Fruit fly (Drosophila melanogaster) whole organism, embryonic: ENCODE data around the gene CG5665.

ENCODE experiments used
- Awh ChIP-seq: fragments of 200-800 bp; sonication (Bioruptor generic); IDR thresholded peaks from 2 replicates; pipeline ENCODE4, ENCODE4 v1.3.6; 2022; ENCODE audit warnings: missing biosample characterization, missing genetic modification characterization
- C15 ChIP-seq: fragments of 200-800 bp; sonication (Bioruptor generic); IDR thresholded peaks from 3 replicates; pipeline ENCODE4 v1.3.6; 2022; ENCODE audit warnings: missing biosample characterization, missing genetic modification characterization
- CG10431 ChIP-seq: fragments of 200-800 bp; sonication (Bioruptor generic); optimal IDR thresholded peaks from 3 replicates; lab custom pipeline; 2018; ENCODE audit warnings: missing biosample characterization, mild to moderate bottlenecking, missing genetic modification characterization
- CG10462 ChIP-seq: fragments of 200-800 bp; sonication (Bioruptor generic); optimal IDR thresholded peaks from 2 replicates; lab custom pipeline; 2016; ENCODE audit warnings: missing biosample characterization, missing genetic modification characterization
- CG10654 ChIP-seq: fragments of 200-800 bp; sonication (Bioruptor generic); optimal IDR thresholded peaks from 2 replicates; lab custom pipeline; 2016; ENCODE audit warnings: missing biosample characterization, missing genetic modification characterization
- CG11696 ChIP-seq: fragments of 200-800 bp; sonication (Bioruptor generic); IDR thresholded peaks from 2 replicates; pipeline ENCODE4 v1.3.6; 2022; ENCODE audit warnings: missing biosample characterization, missing genetic modification characterization
- CG12104 ChIP-seq: fragments of 200-800 bp; sonication (Bioruptor generic); optimal IDR thresholded peaks from 3 replicates; lab custom pipeline; 2016; ENCODE audit warnings: missing biosample characterization, missing genetic modification characterization
- CG12219 ChIP-seq: fragments of 200-800 bp; sonication (Bioruptor generic); optimal IDR thresholded peaks from 3 replicates; lab custom pipeline; 2018; ENCODE audit warnings: missing biosample characterization, mild to moderate bottlenecking, missing genetic modification characterization
- CG12391 ChIP-seq: fragments of 200-800 bp; sonication (Bioruptor generic); optimal IDR thresholded peaks from 3 replicates; lab custom pipeline; 2018; ENCODE audit warnings: missing biosample characterization, mild to moderate bottlenecking, missing genetic modification characterization, moderate library complexity
- CG15073 ChIP-seq: fragments of 200-800 bp; sonication (Bioruptor generic); optimal IDR thresholded peaks from 2 replicates; lab custom pipeline; 2016; ENCODE audit warnings: missing biosample characterization, missing genetic modification characterization
- CG15514 ChIP-seq: fragments of 200-800 bp; sonication (Bioruptor generic); optimal IDR thresholded peaks from 3 replicates; lab custom pipeline; 2017; ENCODE audit warnings: missing biosample characterization, missing genetic modification characterization, mild to moderate bottlenecking, moderate library complexity, missing genetic modification reagents
- CG1602 ChIP-seq: fragments of 200-800 bp; sonication (Bioruptor generic); optimal IDR thresholded peaks from 3 replicates; lab custom pipeline; 2016; ENCODE audit warnings: missing biosample characterization, missing genetic modification characterization
- CG17361 ChIP-seq: fragments of 200-800 bp; sonication (Bioruptor generic); IDR thresholded peaks from 3 replicates; pipeline ENCODE4 v1.3.6; 2022; ENCODE audit warnings: missing biosample characterization, missing genetic modification characterization
- CG17385 ChIP-seq: fragments of 200-800 bp; sonication (Bioruptor generic); optimal IDR thresholded peaks from 3 replicates; lab custom pipeline; 2018; ENCODE audit warnings: missing biosample characterization, mild to moderate bottlenecking, missing genetic modification characterization
- CG17802 ChIP-seq: fragments of 200-800 bp; sonication (Bioruptor generic); optimal IDR thresholded peaks from 2 replicates; lab custom pipeline; 2018; ENCODE audit warnings: missing biosample characterization, mild to moderate bottlenecking, missing genetic modification characterization, moderate library complexity
- CG18764 ChIP-seq: fragments of 200-800 bp; sonication (Bioruptor generic); optimal IDR thresholded peaks from 3 replicates; lab custom pipeline; 2016; ENCODE audit warnings: missing biosample characterization, missing genetic modification characterization
- CG3995 ChIP-seq: fragments of 200-800 bp; sonication (Bioruptor generic); optimal IDR thresholded peaks from 3 replicates; lab custom pipeline; 2016; ENCODE audit warnings: missing biosample characterization, missing genetic modification characterization
- CG6175 ChIP-seq: fragments of 200-800 bp; sonication (Bioruptor generic); IDR thresholded peaks from 3 replicates; pipeline ENCODE4 v1.3.6; 2022; ENCODE audit warnings: missing biosample characterization, missing genetic modification characterization
- CG6254 ChIP-seq: fragments of 200-800 bp; sonication (Bioruptor generic); optimal IDR thresholded peaks from 3 replicates; lab custom pipeline; 2017; ENCODE audit warnings: mild to moderate bottlenecking, missing biosample characterization, missing genetic modification reagents, missing genetic modification characterization
- CG6854 ChIP-seq: fragments of 200-800 bp; sonication (Bioruptor generic); optimal IDR thresholded peaks from 3 replicates; lab custom pipeline; 2017; ENCODE audit warnings: missing biosample characterization, mild to moderate bottlenecking, missing genetic modification characterization
- CG9609 ChIP-seq: fragments of 200-800 bp; sonication (Bioruptor generic); optimal IDR thresholded peaks from 3 replicates; lab custom pipeline; 2016; ENCODE audit warnings: missing biosample characterization, missing genetic modification characterization
- CG9797 ChIP-seq: fragments of 200-800 bp; sonication (Bioruptor generic); optimal IDR thresholded peaks from 3 replicates; lab custom pipeline; 2018; ENCODE audit warnings: missing biosample characterization, mild to moderate bottlenecking, missing genetic modification characterization
- CG9876 ChIP-seq: fragments of 200-800 bp; sonication (Bioruptor generic); optimal IDR thresholded peaks from 2 replicates; lab custom pipeline; 2016; ENCODE audit warnings: missing biosample characterization, missing genetic modification characterization
- CoRest ChIP-seq: fragments of 200-800 bp; sonication (Bioruptor generic); optimal IDR thresholded peaks from 3 replicates; lab custom pipeline; 2018; ENCODE audit warnings: missing biosample characterization, mild to moderate bottlenecking, missing genetic modification characterization, moderate library complexity
- Doc3 ChIP-seq: fragments of 200-800 bp; sonication (Bioruptor generic); IDR thresholded peaks from 3 replicates; pipeline ENCODE4 v1.3.6; 2022; ENCODE audit warnings: missing biosample characterization, missing genetic modification characterization; ENCODE audit not compliant: partially characterized antibody
- HHEX ChIP-seq: fragments of 200-800 bp; sonication (Bioruptor generic); optimal IDR thresholded peaks from 3 replicates; lab custom pipeline; 2017; ENCODE audit warnings: missing biosample characterization, mild to moderate bottlenecking, missing genetic modification characterization, missing genetic modification reagents
- HmgD ChIP-seq: fragments of 200-800 bp; sonication (Bioruptor generic); optimal IDR thresholded peaks from 3 replicates; lab custom pipeline; 2016; ENCODE audit warnings: missing biosample characterization, missing genetic modification characterization
- Myb ChIP-seq: fragments of 200-800 bp; sonication (Bioruptor generic); optimal IDR thresholded peaks from 2 replicates; lab custom pipeline; 2016; ENCODE audit warnings: missing biosample characterization, missing genetic modification characterization
- Nf-YB ChIP-seq: fragments of 200-800 bp; sonication (Bioruptor generic); optimal IDR thresholded peaks from 3 replicates; lab custom pipeline; 2019; ENCODE audit warnings: missing biosample characterization, mild to moderate bottlenecking, missing genetic modification characterization, moderate library complexity
- PHDP ChIP-seq: fragments of 200-800 bp; sonication (Bioruptor generic); optimal IDR thresholded peaks from 3 replicates; lab custom pipeline; 2018; ENCODE audit warnings: missing biosample characterization, mild to moderate bottlenecking, missing genetic modification characterization, moderate library complexity
- Side ChIP-seq: fragments of 200-800 bp; sonication (Bioruptor generic); optimal IDR thresholded peaks from 2 replicates; lab custom pipeline; 2016; ENCODE audit warnings: missing biosample characterization, missing genetic modification characterization
- Six4 ChIP-seq: fragments of 200-800 bp; sonication (Bioruptor generic); optimal IDR thresholded peaks from 2 replicates; lab custom pipeline; 2016; ENCODE audit warnings: missing biosample characterization, missing genetic modification characterization
- Xbp1 ChIP-seq: fragments of 200-800 bp; sonication (Bioruptor generic); optimal IDR thresholded peaks from 3 replicates; lab custom pipeline; 2016; ENCODE audit warnings: missing biosample characterization, mild to moderate bottlenecking, missing genetic modification characterization
- abd-A ChIP-seq: fragments of 200-800 bp; sonication (Bioruptor generic); optimal IDR thresholded peaks from 3 replicates; lab custom pipeline; 2019; ENCODE audit warnings: missing biosample characterization, mild to moderate bottlenecking, missing genetic modification characterization, moderate library complexity
- ac ChIP-seq: fragments of 200-800 bp; sonication (Bioruptor generic); optimal IDR thresholded peaks from 3 replicates; lab custom pipeline; 2017; ENCODE audit warnings: missing biosample characterization, mild to moderate bottlenecking, missing genetic modification characterization
- amos ChIP-seq: fragments of 200-800 bp; sonication (Bioruptor generic); IDR thresholded peaks from 2 replicates; pipeline ENCODE4 v1.3.6; 2022; ENCODE audit warnings: missing biosample characterization, missing genetic modification characterization; ENCODE audit not compliant: partially characterized antibody
- ash1 ChIP-seq: fragments of 200-800 bp; sonication (Bioruptor generic); optimal IDR thresholded peaks from 2 replicates; lab custom pipeline; 2018; ENCODE audit warnings: missing biosample characterization, mild to moderate bottlenecking, missing genetic modification characterization
- chn ChIP-seq: fragments of 200-800 bp; sonication (Bioruptor generic); optimal IDR thresholded peaks from 2 replicates; lab custom pipeline; 2016; ENCODE audit warnings: missing biosample characterization, missing genetic modification characterization
- corto ChIP-seq: fragments of 200-800 bp; sonication (Bioruptor generic); optimal IDR thresholded peaks from 2 replicates; lab custom pipeline; 2016; ENCODE audit warnings: missing biosample characterization, mild to moderate bottlenecking, missing genetic modification characterization, moderate library complexity
- gcm ChIP-seq: fragments of 200-800 bp; sonication (Bioruptor generic); optimal IDR thresholded peaks from 2 replicates; lab custom pipeline; 2019; ENCODE audit warnings: missing biosample characterization, mild to moderate bottlenecking, missing genetic modification characterization, moderate library complexity
- grau ChIP-seq: fragments of 200-800 bp; optimal IDR thresholded peaks from 3 replicates; lab custom pipeline; 2019; ENCODE audit warnings: missing biosample characterization, mild to moderate bottlenecking, missing genetic modification characterization, moderate library complexity
- gsb-n ChIP-seq: fragments of 200-800 bp; sonication (Bioruptor generic); optimal IDR thresholded peaks from 3 replicates; lab custom pipeline; 2018; ENCODE audit warnings: missing biosample characterization, mild to moderate bottlenecking, missing genetic modification characterization
- inv ChIP-seq: fragments of 200-800 bp; sonication (Bioruptor generic); IDR thresholded peaks from 2 replicates; pipeline ENCODE4 v1.3.6; 2022; ENCODE audit warnings: missing biosample characterization, missing genetic modification characterization; ENCODE audit not compliant: partially characterized antibody
- mam ChIP-seq: fragments of 200-800 bp; sonication (Bioruptor generic); optimal IDR thresholded peaks from 3 replicates; lab custom pipeline; 2016; ENCODE audit warnings: missing biosample characterization, missing genetic modification characterization
- nerfin-2 ChIP-seq: fragments of 200-800 bp; sonication (Bioruptor generic); IDR thresholded peaks from 2 replicates; pipeline ENCODE4 v1.3.6; 2022; ENCODE audit warnings: missing biosample characterization, missing genetic modification characterization; ENCODE audit not compliant: partially characterized antibody
- pros ChIP-seq: fragments of 200-800 bp; sonication (Bioruptor generic); optimal IDR thresholded peaks from 3 replicates; lab custom pipeline; 2019; ENCODE audit warnings: missing biosample characterization, mild to moderate bottlenecking, missing genetic modification characterization, moderate library complexity
- scrt ChIP-seq: fragments of 200-800 bp; sonication (Bioruptor generic); optimal IDR thresholded peaks from 2 replicates; lab custom pipeline; 2018; ENCODE audit warnings: missing biosample characterization, mild to moderate bottlenecking, missing genetic modification characterization, moderate library complexity
- sr ChIP-seq: fragments of 200-800 bp; sonication (Bioruptor generic); IDR thresholded peaks from 3 replicates; pipeline ENCODE4 v1.3.6; 2022; ENCODE audit warnings: missing biosample characterization, missing genetic modification characterization
- stc ChIP-seq: fragments of 200-800 bp; sonication (Bioruptor generic); IDR thresholded peaks from 2 replicates; pipeline ENCODE4 v1.3.6; 2022; ENCODE audit warnings: missing biosample characterization, missing genetic modification characterization

CG5665 gene

DNA sequence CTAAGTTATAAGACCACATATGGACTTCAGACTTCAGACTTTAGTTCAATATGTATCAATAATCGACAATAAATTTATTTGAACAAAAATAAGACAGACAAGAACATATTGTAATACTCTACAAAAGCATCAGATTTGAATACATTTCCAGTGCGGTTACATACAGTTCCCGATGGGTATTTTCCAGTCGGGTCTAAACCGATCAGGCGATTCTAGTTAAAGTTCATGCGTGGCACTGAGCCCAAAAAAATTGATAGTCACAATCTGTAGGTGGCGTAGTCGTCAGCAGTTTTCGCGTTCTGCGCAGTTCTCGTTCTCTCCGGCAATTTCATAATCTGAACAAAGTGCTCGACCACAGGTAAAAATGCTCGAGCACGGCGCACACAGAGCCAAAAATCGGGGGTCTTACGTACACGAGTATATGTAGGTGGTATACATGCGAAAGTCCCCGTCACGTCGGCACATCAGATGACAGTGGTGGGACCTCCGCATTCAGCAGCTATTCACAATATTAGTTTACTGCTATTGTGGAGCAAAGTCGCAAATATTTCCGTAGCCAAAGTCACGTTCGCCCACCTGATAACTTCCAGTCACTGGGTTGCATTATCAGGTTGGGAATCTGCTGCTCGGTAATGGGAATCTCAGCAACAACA is 37.1 kb downstream of the CG5665 start (continued):
- TF ChIP-seq CG10431 (GFP tag; lab: Kevin White, UChicago) = peak; percentile 63
- no peak for TF ChIP-seq inv (GFP tag; lab: Robert Waterston, UW)
- TF ChIP-seq chn (GFP tag; lab: Kevin White, UChicago) = no peak
- TF ChIP-seq CG9609 = no peak
- no peak for TF ChIP-seq CG6254 (GFP tag; lab: Kevin White, UChicago)
- 0 out of 2 replicates have a peak, but pooled peaks have one; percentile 15 for TF ChIP-seq amos (GFP tag; lab: Robert Waterston, UW)
- no peak for TF ChIP-seq scrt (GFP tag; lab: Kevin White, UChicago)
- peak; percentile 40 for TF ChIP-seq Xbp1 (GFP tag; lab: Kevin White, UChicago)
- TF ChIP-seq CG10654 (GFP tag; lab: Kevin White, UChicago) = no peak
- no peak for TF ChIP-seq CG1602 (GFP tag; lab: Kevin White, UChicago)
- TF ChIP-seq CG12219 (GFP tag; lab: Kevin White, UChicago) = no peak
- TF ChIP-seq gsb-n (tag; lab: Kevin White, UChicago) = no peak
- TF ChIP-seq C15 (GFP tag; lab: Robert Waterston, UW) = no peak
- TF ChIP-seq CG17361 = peak; percentile 51; the same call in 1 of the 3 replicates
- no peak for TF ChIP-seq abd-A (tag; lab: Kevin White, UChicago)
- TF ChIP-seq mam = peak; percentile 58
- TF ChIP-seq stc (GFP tag; lab: Robert Waterston, UW) = no peak
- no peak for TF ChIP-seq Side (GFP tag; lab: Kevin White, UChicago)
- TF ChIP-seq CG17385 (GFP tag; lab: Kevin White, UChicago) = peak; percentile 30
- no peak for TF ChIP-seq Nf-YB (GFP tag; lab: Kevin White, UChicago)
- TF ChIP-seq CG17802 (tag; lab: Kevin White, UChicago) = no peak
- TF ChIP-seq CG6175 (GFP tag; lab: Robert Waterston, UW) = no peak
- TF ChIP-seq gcm = no peak
- peak; percentile 27 for TF ChIP-seq PHDP
- TF ChIP-seq grau (tag; lab: Kevin White, UChicago) = peak; percentile 64
- TF ChIP-seq CG12104 (GFP tag; lab: Kevin White, UChicago) = no peak
- TF ChIP-seq CG9797 (GFP tag; lab: Kevin White, UChicago) = no peak
- peak; percentile 32 for TF ChIP-seq CG6854 (GFP tag; lab: Kevin White, UChicago)
- peak; percentile 38 for TF ChIP-seq CG12391 (tag; lab: Kevin White, UChicago)
- no peak for TF ChIP-seq CG11696 (GFP tag; lab: Robert Waterston, UW)
- no peak for TF ChIP-seq CG9876 (GFP tag; lab: Kevin White, UChicago)
- no peak for TF ChIP-seq pros
- TF ChIP-seq Six4 (GFP tag; lab: Kevin White, UChicago) = no peak
- TF ChIP-seq nerfin-2 (GFP tag; lab: Robert Waterston, UW) = no peak
- no peak for TF ChIP-seq Myb
- no peak for TF ChIP-seq ac
- TF ChIP-seq CoRest (tag; lab: Kevin White, UChicago) = peak; percentile 57
- no peak for TF ChIP-seq Awh (GFP tag; lab: Robert Waterston, UW)
- no peak for TF ChIP-seq ash1 (GFP tag; lab: Kevin White, UChicago)
- TF ChIP-seq sr (GFP tag; lab: Robert Waterston, UW) = no peak
- TF ChIP-seq CG3995 = peak; percentile 95
- TF ChIP-seq CG15514 (GFP tag; lab: Kevin White, UChicago) = peak; percentile 38
- TF ChIP-seq HmgD = no peak
- no peak for TF ChIP-seq corto (GFP tag; lab: Kevin White, UChicago)
- no peak for TF ChIP-seq CG18764
- TF ChIP-seq HHEX (GFP tag; lab: Kevin White, UChicago) = no peak
- TF ChIP-seq Doc3 = no peak
- TF ChIP-seq CG10462 = no peak
- peak; percentile 40 for TF ChIP-seq CG15073 (GFP tag; lab: Kevin White, UChicago)
